Worm (Caenorhabditis elegans): ENCODE results near the gene Y75B7AL.2.

ce11 chrV:1366082-1366481, 8.1 kb upstream of the Y75B7AL.2 start:
- TF ChIP-seq unc-130 (GFP tag; optimal IDR thresholded peaks at IDR 0.05) (no peak), aptf-2 (GFP tag; conservative IDR thresholded peaks at IDR 0.05) (no peak), F57A8.1 (GFP tag; optimal IDR thresholded peaks at IDR 0.05) (no peak), ets-4 (GFP tag; optimal IDR thresholded peaks at IDR 0.05) (no peak), ekl-4 (GFP tag; IDR thresholded peaks at IDR 0.05) (no peak), mes-4 (tag; optimal IDR thresholded peaks at IDR 0.05) (no peak), rcor-1 (GFP tag; IDR thresholded peaks at IDR 0.05) (no peak), ZK185.1 (tag; optimal IDR thresholded peaks at IDR 0.05; ENCODE audit: poor library complexity, severe bottlenecking) (no peak), B0019.2 (GFP tag; conservative IDR thresholded peaks at IDR 0.05) (no peak), lir-1 (GFP tag; conservative IDR thresholded peaks at IDR 0.05) (no peak), egrh-3 (GFP tag; IDR thresholded peaks at IDR 0.05) (no peak), F52B5.7 (tag; optimal IDR thresholded peaks at IDR 0.05) (no peak)

Measured in whole organism, young adult.